Worm (Caenorhabditis elegans) whole organism, midembryonic: ENCODE results near the gene flor-1.
A peak's percentile ranks its signal among the peaks of the same experiment; 100 is the strongest.

ENCODE experiments used
- T22C8.4 ChIP-seq: fragments of 200-800 bp; sonication (Bioruptor generic); IDR thresholded peaks from 2 replicates; pipeline ENCODE4 v1.3.6; 2022; ENCODE audit warnings: missing genetic modification characterization, missing compliant biosample characterization
- cog-1 ChIP-seq: sonication (generic microtip); optimal IDR thresholded peaks from 2 replicates; lab custom pipeline; 2016; ENCODE audit warnings: missing genetic modification characterization, missing compliant biosample characterization
- flt-1 ChIP-seq: fragments of 200-800 bp; sonication (Bioruptor generic); IDR thresholded peaks from 2 replicates; pipeline ENCODE4 v1.3.6; 2022; ENCODE audit warnings: missing genetic modification characterization, missing compliant biosample characterization
- ref-1 ChIP-seq: fragments of 200-800 bp; sonication (Bioruptor generic); conservative IDR thresholded peaks from 2 replicates; pipeline ENCODE4 v1.3.6; 2022; ENCODE audit warnings: missing genetic modification reagents, missing genetic modification characterization, missing compliant biosample characterization
- tab-1 ChIP-seq: fragments of 200-800 bp; sonication (Bioruptor generic); IDR thresholded peaks from 2 replicates; pipeline ENCODE4 v1.3.6; 2022; ENCODE audit warnings: missing genetic modification characterization, missing compliant biosample characterization
- ztf-23 ChIP-seq: fragments of 200-800 bp; sonication (Bioruptor generic); IDR thresholded peaks from 2 replicates; pipeline ENCODE4 v1.3.6; 2022; ENCODE audit warnings: missing genetic modification reagents, missing genetic modification characterization, missing compliant biosample characterization
- ztf-29 ChIP-seq: fragments of 200-800 bp; sonication (Bioruptor generic); IDR thresholded peaks from 2 replicates; pipeline ENCODE4 v1.3.6; 2022; ENCODE audit warnings: missing genetic modification reagents, missing genetic modification characterization, missing compliant biosample characterization

ce11 chrV:15085335-15085800 lies 34.0 kb downstream of the flor-1 start, which contains the start of the genes ahsa-1 and C01G10.7:
- TF ChIP-seq flt-1: peak; percentile 77
- no peak for TF ChIP-seq ztf-29 (GFP tag; lab: Robert Waterston, UW)
- no peak for TF ChIP-seq ref-1
- TF ChIP-seq T22C8.4 (GFP tag; lab: Robert Waterston, UW): no peak
- no peak for TF ChIP-seq tab-1 (GFP tag; lab: Robert Waterston, UW)
- TF ChIP-seq ztf-23: peak; percentile 89
- TF ChIP-seq cog-1: peak; percentile 83
